Worm (Caenorhabditis elegans) whole organism, mixed stage, embryonic: ENCODE measurements around the gene F20A1.6.

Experiments used
- ces-1 ChIP-seq: fragments of 150-350 bp; optimal IDR thresholded peaks from 2 replicates; lab custom pipeline; 2014; ENCODE audit warnings: missing biosample characterization, missing genetic modification reagents, missing genetic modification characterization
- flh-1 ChIP-seq: fragments of 200-800 bp; sonication (Bioruptor generic); optimal IDR thresholded peaks from 2 replicates; lab custom pipeline; 2018; ENCODE audit warnings: mild to moderate bottlenecking, missing genetic modification characterization, moderate library complexity, missing compliant biosample characterization
- lin-13 ChIP-seq: fragments of 150-350 bp; optimal IDR thresholded peaks from 2 replicates; lab custom pipeline; 2014; ENCODE audit warnings: missing biosample characterization, missing genetic modification characterization
- lsy-2 ChIP-seq: fragments of 150-350 bp; optimal IDR thresholded peaks from 2 replicates; lab custom pipeline; 2014; ENCODE audit warnings: missing biosample characterization, missing genetic modification characterization
- mls-2 ChIP-seq: sonication (generic microtip); optimal IDR thresholded peaks from 2 replicates; lab custom pipeline; 2016; ENCODE audit warnings: mild to moderate bottlenecking, missing genetic modification characterization, moderate library complexity, missing compliant biosample characterization
- nhr-237 ChIP-seq: fragments of 150-350 bp; optimal IDR thresholded peaks from 2 replicates; lab custom pipeline; 2014; ENCODE audit warnings: missing biosample characterization, missing genetic modification characterization
- unc-120 ChIP-seq: sonication (generic microtip); optimal IDR thresholded peaks from 2 replicates; lab custom pipeline; 2017; ENCODE audit warnings: missing genetic modification characterization, missing compliant biosample characterization; ENCODE audit not compliant: poor library complexity, severe bottlenecking
- unc-62 ChIP-seq: fragments of 150-350 bp; optimal IDR thresholded peaks from 2 replicates; lab custom pipeline; 2014; ENCODE audit warnings: missing biosample characterization, missing genetic modification reagents, missing genetic modification characterization

F20A1.6 gene

ce11 chrV:6979019-6979418 is 47.9 kb downstream of the F20A1.6 start, which contains the start of gene sre-12:
Gene sre-12, minus strand, starts transcription at chrV:6979119.
- no peak for TF ChIP-seq unc-62 (GFP tag; lab: Kevin White, UChicago)
- TF ChIP-seq lsy-2 (tag; lab: Kevin White, UChicago) = no peak

ce11 chrV:6976047-6976446 is 50.9 kb downstream of the F20A1.6 start, which contains the start of gene srx-16:
Gene srx-16, plus strand, starts transcription at chrV:6976347.
- no peak for TF ChIP-seq flh-1
- TF ChIP-seq nhr-237 = no peak
- TF ChIP-seq lsy-2 (tag; lab: Kevin White, UChicago) = no peak
- TF ChIP-seq lin-13 (tag; lab: Kevin White, UChicago) = no peak
- no peak for TF ChIP-seq ces-1 (GFP tag; lab: Kevin White, UChicago)
- no peak for TF ChIP-seq unc-120 (tag; lab: Kevin White, UChicago)
- TF ChIP-seq mls-2 (tag; lab: Kevin White, UChicago) = no peak
